Worm (Caenorhabditis elegans): ENCODE data around the gene str-18.

- no peak for TF ChIP-seq mls-2 (tag; optimal IDR thresholded peaks at IDR 0.05)
- TF ChIP-seq nhr-76 (tag; optimal IDR thresholded peaks at IDR 0.05): no peak
- no peak for TF ChIP-seq unc-62 (GFP tag; optimal IDR thresholded peaks at IDR 0.05)
- TF ChIP-seq mep-1 (tag; optimal IDR thresholded peaks at IDR 0.05): no peak
- TF ChIP-seq unc-39 (tag; optimal IDR thresholded peaks at IDR 0.05): no peak
- TF ChIP-seq lin-32 (GFP tag; optimal IDR thresholded peaks at IDR 0.05): no peak
- no peak for TF ChIP-seq elt-3 (tag; optimal IDR thresholded peaks at IDR 0.05)
- no peak for TF ChIP-seq sem-2 (GFP tag; optimal IDR thresholded peaks at IDR 0.05)
- no peak for TF ChIP-seq unc-120 (tag; optimal IDR thresholded peaks at IDR 0.05; ENCODE audit: poor library complexity, severe bottlenecking)
- no peak for TF ChIP-seq cnd-1 (tag; optimal IDR thresholded peaks at IDR 0.05)
- no peak for TF ChIP-seq ztf-11 (tag; optimal IDR thresholded peaks at IDR 0.05)
Observed at ce11 chrV:15741851-15742250, at the start of gene str-18.
